Fruit fly (Drosophila melanogaster): Measurements from ENCODE around the gene CG42238.

Gene CG42238

dm6 chr2L:20918056-20918674 is 133.8 kb downstream of the CG42238 start (continued):
- peak; percentile 71 for TF ChIP-seq mam (GFP tag; optimal IDR thresholded peaks at IDR 0.05)
- TF ChIP-seq CG17328 (GFP tag; IDR thresholded peaks at IDR 0.05), result peak; percentile 83
- no peak for TF ChIP-seq CG31388 (GFP tag; optimal IDR thresholded peaks at IDR 0.05)
- TF ChIP-seq CG34422 (GFP tag; IDR thresholded peaks at IDR 0.05), result peak; percentile 7; the same call in 1 of the 3 replicates
- no peak; the same call in 1 of the 2 replicates for TF ChIP-seq ranshi (GFP tag; IDR thresholded peaks at IDR 0.05)
- TF ChIP-seq so (GFP tag; IDR thresholded peaks at IDR 0.05), result peak; percentile 51; the same call in 2 of the 3 replicates
- no peak for TF ChIP-seq pzg (GFP tag; optimal IDR thresholded peaks at IDR 0.05)
- no peak for TF ChIP-seq CG18262 (tag; optimal IDR thresholded peaks at IDR 0.05)
- peak; percentile 61 for TF ChIP-seq tup (GFP tag; optimal IDR thresholded peaks at IDR 0.05)
- TF ChIP-seq Mes4 (GFP tag; optimal IDR thresholded peaks at IDR 0.05), result peak; percentile 60
- TF ChIP-seq CG1233 (GFP tag; optimal IDR thresholded peaks at IDR 0.05), result no peak
- peak; percentile 58; the same call in 1 of the 2 replicates for TF ChIP-seq sens-2 (GFP tag; IDR thresholded peaks at IDR 0.05)

dm6 chr2L:20917235-20918055 is 134.5 kb downstream of the CG42238 start:
- no peak for TF ChIP-seq fru (optimal IDR thresholded peaks at IDR 0.05)
- TF ChIP-seq Mad (GFP tag; optimal IDR thresholded peaks at IDR 0.05), result no peak
- no peak for TF ChIP-seq br (optimal IDR thresholded peaks at IDR 0.05)
- peak; percentile 25 for TF ChIP-seq Xbp1 (GFP tag; optimal IDR thresholded peaks at IDR 0.05)
- TF ChIP-seq grau (tag; optimal IDR thresholded peaks at IDR 0.05), result peak; percentile 82
- TF ChIP-seq sob (GFP tag; IDR thresholded peaks at IDR 0.05), result no peak
- no peak for TF ChIP-seq CG4360 (GFP tag; IDR thresholded peaks at IDR 0.05)
- TF ChIP-seq CG6175 (GFP tag; IDR thresholded peaks at IDR 0.05), result peak; percentile 84; the same call in 2 of the 3 replicates
- peak; percentile 62; the same call in 1 of the 2 replicates for TF ChIP-seq Ptx1 (GFP tag; IDR thresholded peaks at IDR 0.05)
- TF ChIP-seq CG30431 (GFP tag; optimal IDR thresholded peaks at IDR 0.05), result peak; percentile 30
- TF ChIP-seq gem (tag; optimal IDR thresholded peaks at IDR 0.05), result peak; percentile 90
- TF ChIP-seq Max (GFP tag; optimal IDR thresholded peaks at IDR 0.05), result peak; percentile 18
- TF ChIP-seq lola (GFP tag; optimal IDR thresholded peaks at IDR 0.05), result peak in 1 of 3 experiments; percentile 85
- peak; percentile 90 for TF ChIP-seq scrt (GFP tag; optimal IDR thresholded peaks at IDR 0.05)
- TF ChIP-seq CG17361 (GFP tag; IDR thresholded peaks at IDR 0.05), result peak; percentile 99
- peak; percentile 94 for TF ChIP-seq CG17359 (tag; optimal IDR thresholded peaks at IDR 0.05)
- TF ChIP-seq kah (GFP tag; optimal IDR thresholded peaks at IDR 0.05), result peak; percentile 75
- TF ChIP-seq CG10543 (GFP tag; optimal IDR thresholded peaks at IDR 0.05), result peak; percentile 36
- peak; percentile 98 for TF ChIP-seq CG5180 (GFP tag; optimal IDR thresholded peaks at IDR 0.05)
- TF ChIP-seq H2.0 (GFP tag; IDR thresholded peaks at IDR 0.05), result no peak
- TF ChIP-seq CG8089 (GFP tag; optimal IDR thresholded peaks at IDR 0.05), result no peak
- TF ChIP-seq CG5245 (GFP tag; optimal IDR thresholded peaks at IDR 0.05), result no peak
- TF ChIP-seq Tbp (GFP tag; optimal IDR thresholded peaks at IDR 0.05), result no peak
- no peak for TF ChIP-seq CG16863 (GFP tag; optimal IDR thresholded peaks at IDR 0.05)
- TF ChIP-seq sim (GFP tag; IDR thresholded peaks at IDR 0.05), result 0 out of 2 replicates have a peak, but pooled peaks have one; percentile 46
- peak; percentile 37; the same call in 1 of the 2 replicates for TF ChIP-seq CG3847 (GFP tag; IDR thresholded peaks at IDR 0.05)
- TF ChIP-seq her (GFP tag; optimal IDR thresholded peaks at IDR 0.05), result no peak
- TF ChIP-seq tna (GFP tag; IDR thresholded peaks at IDR 0.05; ENCODE audit: partially characterized antibody), result no peak
- no peak for TF ChIP-seq fd102C (GFP tag; optimal IDR thresholded peaks at IDR 0.05)
- no peak for TF ChIP-seq nom (GFP tag; optimal IDR thresholded peaks at IDR 0.05)
- no peak for TF ChIP-seq cg (GFP tag; optimal IDR thresholded peaks at IDR 0.05)
- TF ChIP-seq CG15011 (GFP tag; optimal IDR thresholded peaks at IDR 0.05), result peak; percentile 94
- peak; percentile 67 for TF ChIP-seq pum (GFP tag; optimal IDR thresholded peaks at IDR 0.05)
- no peak for TF ChIP-seq CG2199 (GFP tag; IDR thresholded peaks at IDR 0.05)
- peak; percentile 86 for TF ChIP-seq CG7357 (GFP tag; IDR thresholded peaks at IDR 0.05)
- TF ChIP-seq CG33213 (GFP tag; optimal IDR thresholded peaks at IDR 0.05), result no peak
